Fruit fly (Drosophila melanogaster) whole organism, embryonic: ENCODE results near the gene Eig71Eg.
A peak's percentile ranks its signal among the peaks of the same experiment; 100 is the strongest.

ENCODE experiments used
- Asciz ChIP-seq: fragments of 200-800 bp; sonication (Bioruptor generic); optimal IDR thresholded peaks from 2 replicates; lab custom pipeline; 2017; ENCODE audit warnings: missing biosample characterization, mild to moderate bottlenecking, missing genetic modification characterization, missing genetic modification reagents
- CG10147 ChIP-seq: fragments of 200-800 bp; sonication (Bioruptor generic); optimal IDR thresholded peaks from 2 replicates; lab custom pipeline; 2019; ENCODE audit warnings: missing biosample characterization, mild to moderate bottlenecking, missing genetic modification characterization, moderate library complexity
- CG1024 ChIP-seq: fragments of 200-800 bp; sonication (Bioruptor generic); IDR thresholded peaks from 2 replicates; pipeline ENCODE4 v1.3.6; 2022; ENCODE audit warnings: missing biosample characterization, missing genetic modification characterization
- CG10366 ChIP-seq: fragments of 200-800 bp; sonication (Bioruptor generic); IDR thresholded peaks from 2 replicates; pipeline ENCODE4 v1.3.6; 2022; ENCODE audit warnings: missing biosample characterization, missing genetic modification characterization
- CG10543 ChIP-seq: fragments of 200-800 bp; sonication (Bioruptor generic); optimal IDR thresholded peaks from 3 replicates; lab custom pipeline; 2017; ENCODE audit warnings: missing biosample characterization, mild to moderate bottlenecking, missing genetic modification characterization, moderate library complexity
- CG11560 ChIP-seq: fragments of 200-800 bp; sonication (Bioruptor generic); IDR thresholded peaks from 3 replicates; pipeline ENCODE4 v1.3.6; 2022; ENCODE audit warnings: missing biosample characterization, missing genetic modification characterization
- CG15269 ChIP-seq: fragments of 200-800 bp; sonication (Bioruptor generic); optimal IDR thresholded peaks from 2 replicates; lab custom pipeline; 2018; ENCODE audit warnings: missing biosample characterization, mild to moderate bottlenecking, missing genetic modification characterization, moderate library complexity
- CG15696 ChIP-seq: fragments of 200-800 bp; sonication (Bioruptor generic); optimal IDR thresholded peaks from 2 replicates; lab custom pipeline; 2019; ENCODE audit warnings: missing biosample characterization, mild to moderate bottlenecking, missing genetic modification characterization, moderate library complexity
- CG17359 ChIP-seq: fragments of 200-800 bp; sonication (Bioruptor generic); optimal IDR thresholded peaks from 3 replicates; lab custom pipeline; 2018; ENCODE audit warnings: missing biosample characterization, mild to moderate bottlenecking, missing genetic modification characterization, moderate library complexity
- CG2116 ChIP-seq: fragments of 200-800 bp; sonication (Bioruptor generic); optimal IDR thresholded peaks from 3 replicates; lab custom pipeline; 2018; ENCODE audit warnings: missing biosample characterization, mild to moderate bottlenecking, missing genetic modification characterization
- CG2712 ChIP-seq: fragments of 200-800 bp; optimal IDR thresholded peaks from 3 replicates; lab custom pipeline; 2019; ENCODE audit warnings: missing biosample characterization, mild to moderate bottlenecking, missing genetic modification characterization, moderate library complexity
- CG30020 ChIP-seq: fragments of 200-800 bp; optimal IDR thresholded peaks from 2 replicates; lab custom pipeline; 2019; ENCODE audit warnings: missing biosample characterization, mild to moderate bottlenecking, missing genetic modification characterization, moderate library complexity
- CG3407 ChIP-seq: fragments of 200-800 bp; sonication (Bioruptor generic); optimal IDR thresholded peaks from 2 replicates; lab custom pipeline; 2018; ENCODE audit warnings: missing biosample characterization, mild to moderate bottlenecking, missing genetic modification characterization
- CG4820 ChIP-seq: fragments of 200-800 bp; sonication (Bioruptor generic); optimal IDR thresholded peaks from 3 replicates; lab custom pipeline; 2016; ENCODE audit warnings: missing biosample characterization, missing genetic modification characterization
- CG5180 ChIP-seq: fragments of 200-800 bp; sonication (Bioruptor generic); optimal IDR thresholded peaks from 3 replicates; lab custom pipeline; 2017; ENCODE audit warnings: missing biosample characterization, missing genetic modification characterization, mild to moderate bottlenecking, moderate library complexity, missing genetic modification reagents
- CG7556 ChIP-seq: fragments of 200-800 bp; sonication (Bioruptor generic); optimal IDR thresholded peaks from 2 replicates; lab custom pipeline; 2017; ENCODE audit warnings: missing biosample characterization, mild to moderate bottlenecking, missing genetic modification characterization
- CG9932 ChIP-seq: fragments of 200-800 bp; sonication (Bioruptor generic); IDR thresholded peaks from 2 replicates; pipeline ENCODE4 v1.3.6; 2022; ENCODE audit warnings: missing biosample characterization, missing genetic modification characterization
- Dad ChIP-seq: fragments of 200-800 bp; sonication (Bioruptor generic); optimal IDR thresholded peaks from 3 replicates; lab custom pipeline; 2016; ENCODE audit warnings: missing biosample characterization, missing genetic modification characterization
- Dref ChIP-seq: fragments of 200-800 bp; sonication (Bioruptor generic); IDR thresholded peaks from 2 replicates; pipeline ENCODE4 v1.3.6; 2022; ENCODE audit warnings: missing biosample characterization, missing genetic modification characterization
- Drgx ChIP-seq: fragments of 200-800 bp; sonication (Bioruptor generic); IDR thresholded peaks from 2 replicates; pipeline ENCODE4 v1.3.6; 2022; ENCODE audit warnings: missing biosample characterization, missing genetic modification characterization
- HLHmδ ChIP-seq: fragments of 200-800 bp; sonication (Bioruptor generic); optimal IDR thresholded peaks from 2 replicates; lab custom pipeline; 2018; ENCODE audit warnings: missing biosample characterization, mild to moderate bottlenecking, missing genetic modification characterization, moderate library complexity
- Hr78 ChIP-seq, 2 experiments: fragments of 200-800 bp in 1 of 2; fragments of >200 bp in 1 of 2; sonication (Bioruptor generic) in 1 of 2; optimal IDR thresholded peaks; 2 replicates each; lab custom pipeline; 2017 to 2019; ENCODE audit warnings: missing biosample characterization in 2 of 2, missing genetic modification characterization in 2 of 2, mild to moderate bottlenecking in 1 of 2, moderate library complexity in 1 of 2
- Meics ChIP-seq: fragments of 200-800 bp; sonication (Bioruptor generic); optimal IDR thresholded peaks from 2 replicates; lab custom pipeline; 2017; ENCODE audit warnings: missing biosample characterization, mild to moderate bottlenecking, missing genetic modification characterization
- Sox100B ChIP-seq: fragments of 200-800 bp; sonication (Bioruptor generic); optimal IDR thresholded peaks from 3 replicates; lab custom pipeline; 2018; ENCODE audit warnings: missing biosample characterization, mild to moderate bottlenecking, missing genetic modification characterization
- Sry-β ChIP-seq: fragments of 200-800 bp; sonication (Bioruptor generic); optimal IDR thresholded peaks from 2 replicates; lab custom pipeline; 2018; ENCODE audit warnings: missing biosample characterization, mild to moderate bottlenecking, missing genetic modification characterization, moderate library complexity
- Sry-δ ChIP-seq: fragments of 200-800 bp; sonication (Bioruptor generic); optimal IDR thresholded peaks from 2 replicates; lab custom pipeline; 2016; ENCODE audit warnings: missing biosample characterization, missing genetic modification characterization
- TFAM ChIP-seq: fragments of 200-800 bp; sonication (Bioruptor generic); optimal IDR thresholded peaks from 2 replicates; lab custom pipeline; 2017; ENCODE audit warnings: missing biosample characterization, missing genetic modification characterization, inconsistent platforms
- abd-A ChIP-seq: fragments of 200-800 bp; sonication (Bioruptor generic); optimal IDR thresholded peaks from 3 replicates; lab custom pipeline; 2019; ENCODE audit warnings: missing biosample characterization, mild to moderate bottlenecking, missing genetic modification characterization, moderate library complexity
- ara ChIP-seq: fragments of 200-800 bp; sonication (Bioruptor generic); IDR thresholded peaks from 2 replicates; pipeline ENCODE4 v1.3.6; 2022; ENCODE audit warnings: missing biosample characterization, missing genetic modification characterization
- chif ChIP-seq, 2 experiments: fragments of 200-800 bp; sonication (Bioruptor generic); optimal IDR thresholded peaks; 3 replicates each; lab custom pipeline; 2016; ENCODE audit warnings: missing biosample characterization in 2 of 2, missing genetic modification characterization in 2 of 2
- chm ChIP-seq: fragments of 200-800 bp; sonication (Bioruptor generic); IDR thresholded peaks from 2 replicates; pipeline ENCODE4 v1.3.6; 2022; ENCODE audit warnings: missing biosample characterization, missing genetic modification characterization
- corto ChIP-seq: fragments of 200-800 bp; sonication (Bioruptor generic); optimal IDR thresholded peaks from 2 replicates; lab custom pipeline; 2016; ENCODE audit warnings: missing biosample characterization, mild to moderate bottlenecking, missing genetic modification characterization, moderate library complexity
- dmrt11E ChIP-seq: fragments of 200-800 bp; sonication (Bioruptor generic); optimal IDR thresholded peaks from 3 replicates; lab custom pipeline; 2018; ENCODE audit warnings: missing biosample characterization, mild to moderate bottlenecking, missing genetic modification characterization, moderate library complexity
- dpn ChIP-seq, 2 experiments: fragments of 200-800 bp; sonication (Bioruptor generic); optimal IDR thresholded peaks; 3 replicates each; lab custom pipeline; 2016; ENCODE audit warnings: missing biosample characterization in 2 of 2, missing genetic modification characterization in 2 of 2
- gro ChIP-seq: fragments of 200-800 bp; sonication (Bioruptor generic); optimal IDR thresholded peaks from 2 replicates; lab custom pipeline; 2016; ENCODE audit warnings: missing biosample characterization, missing genetic modification characterization
- hbn ChIP-seq: fragments of 200-800 bp; sonication (Bioruptor generic); IDR thresholded peaks from 2 replicates; pipeline ENCODE4 v1.3.6; 2022; ENCODE audit warnings: missing biosample characterization, missing genetic modification characterization; ENCODE audit not compliant: partially characterized antibody
- her ChIP-seq: fragments of 200-800 bp; sonication (Bioruptor generic); optimal IDR thresholded peaks from 2 replicates; lab custom pipeline; 2016; ENCODE audit warnings: missing biosample characterization, missing genetic modification characterization
- klu ChIP-seq: fragments of 200-800 bp; sonication (Bioruptor generic); IDR thresholded peaks from 2 replicates; pipeline ENCODE4 v1.3.6; 2022; ENCODE audit warnings: missing biosample characterization, missing genetic modification characterization
- lab ChIP-seq: fragments of 200-800 bp; sonication (Bioruptor generic); optimal IDR thresholded peaks from 3 replicates; lab custom pipeline; 2017; ENCODE audit warnings: missing biosample characterization, missing genetic modification characterization, mild to moderate bottlenecking, moderate library complexity, missing genetic modification reagents
- lola ChIP-seq, 3 experiments: fragments of >200 bp in 2 of 3; fragments of 200-800 bp in 1 of 3; sonication (Bioruptor generic) in 1 of 3; optimal IDR thresholded peaks; 2 replicates each; lab custom pipeline; 2017 to 2019; ENCODE audit warnings: missing biosample characterization in 3 of 3, missing genetic modification characterization in 3 of 3, mild to moderate bottlenecking in 1 of 3, moderate library complexity in 1 of 3
- luna ChIP-seq: fragments of 200-800 bp; sonication (Bioruptor generic); optimal IDR thresholded peaks from 2 replicates; lab custom pipeline; 2016; ENCODE audit warnings: missing biosample characterization, missing genetic modification characterization
- otp ChIP-seq: fragments of 200-800 bp; sonication (Bioruptor generic); IDR thresholded peaks from 3 replicates; pipeline ENCODE4, ENCODE4 v1.3.6; 2022; ENCODE audit warnings: missing biosample characterization, missing genetic modification characterization
- pzg ChIP-seq: fragments of 200-800 bp; sonication (Bioruptor generic); optimal IDR thresholded peaks from 3 replicates; lab custom pipeline; 2018; ENCODE audit warnings: missing biosample characterization, mild to moderate bottlenecking, missing genetic modification characterization, moderate library complexity
- row ChIP-seq: fragments of 200-800 bp; sonication (Bioruptor generic); IDR thresholded peaks from 3 replicates; pipeline ENCODE4 v1.3.6; 2022; ENCODE audit warnings: missing biosample characterization, missing genetic modification characterization
- sens ChIP-seq: fragments of 200-800 bp; sonication (Bioruptor generic); peaks from one replicate; lab custom pipeline; 2016; ENCODE audit warnings: missing biosample characterization, missing genetic modification characterization
- seq ChIP-seq: fragments of 200-800 bp; sonication (Bioruptor generic); IDR thresholded peaks from 2 replicates; pipeline ENCODE4 v1.3.6; 2022; ENCODE audit warnings: missing biosample characterization, missing genetic modification characterization
- z ChIP-seq: fragments of 200-800 bp; sonication (Bioruptor generic); IDR thresholded peaks from 3 replicates; pipeline ENCODE4 v1.3.6; 2022; ENCODE audit warnings: missing biosample characterization, missing genetic modification characterization
- zfh1 ChIP-seq: fragments of 200-800 bp; sonication (Bioruptor generic); IDR thresholded peaks from 3 replicates; pipeline ENCODE4 v1.3.6; 2022; ENCODE audit warnings: missing biosample characterization, missing genetic modification characterization

Gene Eig71Eg

DNA sequence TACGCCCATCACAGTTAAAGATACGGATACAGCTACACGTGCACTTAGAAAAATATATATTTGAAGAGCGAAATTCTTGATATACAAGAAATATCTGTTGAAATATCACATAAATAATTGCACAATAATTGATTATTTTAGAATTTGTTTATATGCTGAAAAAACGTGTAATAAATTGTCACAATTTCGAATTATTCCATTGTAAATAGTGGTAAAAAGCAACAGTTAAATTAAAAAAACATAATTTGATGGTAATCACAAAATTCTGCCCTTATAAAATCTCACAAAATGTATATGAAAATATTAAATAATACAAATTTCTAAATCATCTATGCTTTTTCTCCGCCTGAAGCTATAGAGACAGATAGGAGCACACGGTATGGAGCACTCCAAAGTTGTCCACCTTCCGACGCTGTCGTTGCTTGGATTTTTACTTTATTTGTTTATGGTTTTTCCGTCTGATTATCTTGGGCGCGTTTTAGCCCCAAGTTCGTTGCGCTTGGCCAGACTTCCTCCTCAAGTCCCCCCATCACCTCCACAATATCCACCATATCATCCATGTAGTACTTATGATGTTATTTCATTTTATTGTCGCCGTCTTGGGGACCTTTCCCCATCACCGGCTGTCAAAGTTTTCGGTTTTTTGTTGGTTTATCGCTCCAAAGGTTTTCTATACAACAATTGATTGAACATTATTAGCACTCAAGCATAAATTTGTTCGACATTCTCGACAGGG lies 47.0 kb downstream of the Eig71Eg start (continued):
- TF ChIP-seq Dref (no peak), klu (GFP tag; lab: Robert Waterston, UW) (0 out of 2 replicates have a peak, but pooled peaks have one; percentile 32), CG9932 (GFP tag; lab: Robert Waterston, UW) (no peak), Hr78 (GFP tag; optimal IDR thresholded peaks at IDR 0.05; lab: Kevin White, UChicago) (peak in 1 of 2 experiments; percentile 38), CG15269 (tag; lab: Kevin White, UChicago) (peak; percentile 60), Sry-β (GFP tag; lab: Kevin White, UChicago) (peak; percentile 12), CG30020 (tag; lab: Kevin White, UChicago) (no peak), lola (GFP tag; optimal IDR thresholded peaks at IDR 0.05; lab: Kevin White, UChicago) (peak in 1 of 3 experiments; percentile 85), luna (GFP tag; lab: Kevin White, UChicago) (no peak), CG1024 (GFP tag; lab: Robert Waterston, UW) (no peak), CG4820 (GFP tag; lab: Kevin White, UChicago) (peak; percentile 69), CG2712 (peak; percentile 84), CG7556 (GFP tag; lab: Kevin White, UChicago) (peak; percentile 71), chif (GFP tag; optimal IDR thresholded peaks at IDR 0.05; lab: Kevin White, UChicago) (peak; percentile 14 to 31), CG2116 (peak; percentile 33), dpn (GFP tag; optimal IDR thresholded peaks at IDR 0.05; lab: Kevin White, UChicago) (peak in 1 of 2 experiments; percentile 24), TFAM (GFP tag; lab: Kevin White, UChicago) (no peak), row (peak; percentile 74)

DNA sequence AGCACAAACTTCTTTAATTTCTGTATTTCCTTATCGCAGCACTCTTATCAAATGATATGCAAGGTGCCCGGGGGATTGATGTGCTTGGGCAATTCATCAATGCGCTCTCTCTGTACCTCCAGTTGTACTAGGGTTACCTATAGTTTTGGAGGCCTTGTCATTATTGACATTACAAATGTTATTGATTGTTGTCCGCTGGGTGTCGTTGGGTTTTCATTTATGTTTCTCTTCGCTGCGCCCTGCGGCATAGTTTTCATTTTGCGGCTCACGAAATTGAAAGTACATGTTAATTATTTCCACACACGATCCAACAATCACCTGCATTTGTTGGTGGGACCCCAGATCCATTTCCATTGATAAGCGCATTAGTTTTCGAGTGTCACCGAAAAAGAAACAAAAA lies 48.8 kb downstream of the Eig71Eg start:
- no peak for TF ChIP-seq seq (GFP tag; lab: Robert Waterston, UW)
- TF ChIP-seq pzg (GFP tag; lab: Kevin White, UChicago): no peak
- TF ChIP-seq her: no peak
- no peak for TF ChIP-seq zfh1
- TF ChIP-seq abd-A: no peak
- TF ChIP-seq HLHmδ (GFP tag; lab: Kevin White, UChicago): peak; percentile 20
- TF ChIP-seq CG15696 (tag; lab: Kevin White, UChicago): peak; percentile 47
- peak; percentile 32; the same call in 1 of the 2 replicates for TF ChIP-seq ara (GFP tag; lab: Robert Waterston, UW)
- peak; percentile 6 for TF ChIP-seq dmrt11E (tag; lab: Kevin White, UChicago)
- TF ChIP-seq CG17359 (tag; lab: Kevin White, UChicago): peak; percentile 15
- peak; percentile 60; the same call in 1 of the 2 replicates for TF ChIP-seq chm (GFP tag; lab: Robert Waterston, UW)
- TF ChIP-seq klu (GFP tag; lab: Robert Waterston, UW): no peak
- no peak for TF ChIP-seq Dad
- no peak for TF ChIP-seq hbn (GFP tag; lab: Robert Waterston, UW)
- TF ChIP-seq z (GFP tag; lab: Robert Waterston, UW): no peak
- no peak for TF ChIP-seq CG11560 (tag; lab: Robert Waterston, UW)
- peak; percentile 56; the same call in 1 of the 3 replicates for TF ChIP-seq otp (GFP tag; lab: Robert Waterston, UW)
- peak; percentile 36 for TF ChIP-seq Asciz
- no peak for TF ChIP-seq Meics (GFP tag; lab: Kevin White, UChicago)
- no peak for TF ChIP-seq CG10366
- peak; percentile 68 for TF ChIP-seq lab (GFP tag; lab: Kevin White, UChicago)
- TF ChIP-seq CG5180: no peak
- peak; percentile 42 for TF ChIP-seq Sox100B (GFP tag; lab: Kevin White, UChicago)
- TF ChIP-seq gro (GFP tag; lab: Kevin White, UChicago): no peak
- no peak for TF ChIP-seq Sry-δ (GFP tag; lab: Kevin White, UChicago)
- TF ChIP-seq Drgx: no peak
- TF ChIP-seq CG10147 (GFP tag; lab: Kevin White, UChicago): no peak
- peak; percentile 80 for TF ChIP-seq sens (GFP tag; lab: Kevin White, UChicago)
- no peak for TF ChIP-seq corto (GFP tag; lab: Kevin White, UChicago)
- TF ChIP-seq CG10543 (GFP tag; lab: Kevin White, UChicago): peak; percentile 34
- peak; percentile 45 for TF ChIP-seq CG3407 (GFP tag; lab: Kevin White, UChicago)
